Fruit fly (Drosophila melanogaster) whole organism, embryonic: Measurements from ENCODE around the gene Gr64d.

Experiments
- CG18262 ChIP-seq: fragments of 200-800 bp; optimal IDR thresholded peaks from 3 replicates; lab custom pipeline; 2019; ENCODE audit warnings: missing biosample characterization, mild to moderate bottlenecking, missing genetic modification characterization, moderate library complexity
- CG31365 ChIP-seq: fragments of 200-800 bp; sonication (Bioruptor generic); optimal IDR thresholded peaks from 2 replicates; lab custom pipeline; 2018; ENCODE audit warnings: missing biosample characterization, mild to moderate bottlenecking, missing genetic modification characterization
- cas ChIP-seq: fragments of 200-800 bp; sonication (Bioruptor generic); IDR thresholded peaks from 2 replicates; pipeline ENCODE4 v1.3.6; 2022; ENCODE audit warnings: missing biosample characterization, missing genetic modification characterization
- prd ChIP-seq, 3 experiments: fragments of >200 bp in 2 of 3; fragments of 200-800 bp in 1 of 3; sonication (Bioruptor generic) in 1 of 3; optimal IDR thresholded peaks in 2 of 3; IDR thresholded peaks in 1 of 3; 2 replicates in 2 of 3; 3 replicates in 1 of 3; pipeline versions ENCODE4 v1.3.6 to Lab custom; 2017 to 2022; ENCODE audit warnings: missing biosample characterization in 1 of 3, missing genetic modification characterization in 1 of 3
- psq ChIP-seq: fragments of 200-800 bp; sonication (Bioruptor generic); optimal IDR thresholded peaks from 2 replicates; lab custom pipeline; 2017; ENCODE audit warnings: missing biosample characterization, missing genetic modification characterization

DNA sequence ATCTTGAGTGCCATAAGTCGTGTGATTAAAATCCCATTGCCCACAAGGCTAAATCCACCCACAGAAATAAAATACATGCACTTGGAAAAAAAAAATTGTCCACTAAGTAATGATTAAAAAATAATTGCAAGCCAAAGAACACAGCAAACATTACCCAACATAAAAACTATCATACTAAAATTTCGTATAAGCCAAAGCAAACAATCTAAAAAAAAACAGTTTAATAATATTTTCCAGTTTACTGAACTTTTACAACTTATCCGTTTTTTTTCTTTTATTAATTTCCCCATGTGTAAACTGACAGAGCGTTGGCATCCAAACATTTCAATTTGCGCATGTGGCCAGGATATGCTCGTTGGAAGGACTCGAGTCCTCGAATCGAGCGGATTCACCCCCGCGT, 48.4 kb downstream of the Gr64d start:
- TF ChIP-seq prd (optimal IDR thresholded peaks at IDR 0.05; lab: Kevin White, UChicago) (no peak), prd (GFP tag; IDR thresholded peaks at IDR 0.05; lab: Robert Waterston, UW) (no peak), CG18262 (tag; lab: Kevin White, UChicago) (peak; percentile 28), psq (no peak), CG31365 (no peak), cas (no peak)
